Worm (Caenorhabditis elegans) whole organism, young adult: ENCODE results near the gene cut-3.

ENCODE experiments used
- B0019.2 ChIP-seq: fragments of 200-800 bp; sonication (Bioruptor generic); conservative IDR thresholded peaks from 2 replicates; pipeline ENCODE4 v1.3.6; 2022; ENCODE audit warnings: missing genetic modification reagents, missing genetic modification characterization, missing compliant biosample characterization
- F10E7.11 ChIP-seq: sonication (generic microtip); optimal IDR thresholded peaks from 2 replicates; lab custom pipeline; 2017; ENCODE audit warnings: mild to moderate bottlenecking, missing genetic modification characterization, moderate library complexity, missing compliant biosample characterization
- F39B2.1 ChIP-seq: fragments of 200-800 bp; sonication (Bioruptor generic); IDR thresholded peaks from 2 replicates; pipeline ENCODE4 v1.3.6; 2022; ENCODE audit warnings: missing genetic modification reagents, missing genetic modification characterization, missing compliant biosample characterization
- F49E8.2 ChIP-seq: sonication (generic microtip); optimal IDR thresholded peaks from 3 replicates; lab custom pipeline; 2017; ENCODE audit warnings: missing genetic modification characterization, mild to moderate bottlenecking, missing compliant biosample characterization, antibody characterized with exemption, moderate library complexity; ENCODE audit not compliant: insufficient read depth
- F55B11.4 ChIP-seq: sonication (generic microtip); optimal IDR thresholded peaks from 2 replicates; lab custom pipeline; 2016; ENCODE audit warnings: missing compliant biosample characterization, missing genetic modification characterization, borderline replicate concordance; ENCODE audit not compliant: insufficient read depth
- T26A5.8 ChIP-seq: sonication (generic microtip); optimal IDR thresholded peaks from 2 replicates; lab custom pipeline; 2016; ENCODE audit warnings: missing genetic modification characterization, missing compliant biosample characterization
- Y56A3A.18 ChIP-seq: fragments of 200-800 bp; sonication (Bioruptor generic); IDR thresholded peaks from 2 replicates; pipeline ENCODE4 v1.3.6; 2022; ENCODE audit warnings: missing genetic modification reagents, missing genetic modification characterization, missing compliant biosample characterization
- aptf-2 ChIP-seq: fragments of 200-800 bp; sonication (Bioruptor generic); conservative IDR thresholded peaks from 2 replicates; pipeline ENCODE4 v1.3.6; 2022; ENCODE audit warnings: missing genetic modification reagents, missing genetic modification characterization, missing compliant biosample characterization
- athp-1 ChIP-seq: sonication (generic microtip); optimal IDR thresholded peaks from 2 replicates; lab custom pipeline; 2017; ENCODE audit warnings: mild to moderate bottlenecking, missing genetic modification characterization, missing compliant biosample characterization
- bed-2 ChIP-seq: fragments of 200-800 bp; sonication (Bioruptor generic); IDR thresholded peaks from 2 replicates; pipeline ENCODE4 v1.3.6; 2022; ENCODE audit warnings: missing genetic modification reagents, missing genetic modification characterization, missing compliant biosample characterization
- cebp-1 ChIP-seq, 2 experiments: fragments of 200-800 bp in 1 of 2; sonication (Bioruptor generic) in 1 of 2; sonication (generic microtip) in 1 of 2; IDR thresholded peaks in 1 of 2; optimal IDR thresholded peaks in 1 of 2; 2 replicates each; pipeline versions ENCODE4 v1.3.6 to Lab custom; 2017 to 2022; ENCODE audit warnings: missing compliant biosample characterization in 2 of 2, missing genetic modification characterization in 2 of 2, mild to moderate bottlenecking in 1 of 2, missing genetic modification reagents in 1 of 2, moderate library complexity in 1 of 2
- cebp-2 ChIP-seq: fragments of 200-800 bp; sonication (Bioruptor generic); IDR thresholded peaks from 2 replicates; pipeline ENCODE4 v1.3.6; 2022; ENCODE audit warnings: missing genetic modification characterization, missing compliant biosample characterization
- ceh-58 ChIP-seq: fragments of 200-800 bp; sonication (Bioruptor generic); IDR thresholded peaks from 2 replicates; pipeline ENCODE4 v1.3.6; 2022; ENCODE audit warnings: missing genetic modification characterization, missing compliant biosample characterization
- chd-7 ChIP-seq: sonication (generic microtip); optimal IDR thresholded peaks from 2 replicates; lab custom pipeline; 2016; ENCODE audit warnings: mild to moderate bottlenecking, missing genetic modification characterization, moderate library complexity, missing compliant biosample characterization
- dox-1 ChIP-seq: fragments of 200-800 bp; sonication (Bioruptor generic); IDR thresholded peaks from 2 replicates; pipeline ENCODE4 v1.3.6; 2022; ENCODE audit warnings: missing genetic modification reagents, missing genetic modification characterization, missing compliant biosample characterization
- efl-1 ChIP-seq: fragments of 150-350 bp; optimal IDR thresholded peaks from 2 replicates; lab custom pipeline; 2014; ENCODE audit warnings: missing biosample characterization, missing genetic modification reagents, missing genetic modification characterization
- hmg-1.2 ChIP-seq: fragments of 200-800 bp; sonication (Bioruptor generic); IDR thresholded peaks from 2 replicates; pipeline ENCODE4 v1.3.6; 2022; ENCODE audit warnings: missing genetic modification reagents, missing genetic modification characterization, missing compliant biosample characterization
- hmg-20 ChIP-seq: fragments of 200-800 bp; sonication (Bioruptor generic); IDR thresholded peaks from 2 replicates; pipeline ENCODE4 v1.3.6; 2022; ENCODE audit warnings: missing genetic modification reagents, missing genetic modification characterization, missing compliant biosample characterization
- hsf-1 ChIP-seq: fragments of 200-800 bp; sonication (Bioruptor generic); IDR thresholded peaks from 2 replicates; pipeline ENCODE4 v1.3.6; 2022; ENCODE audit warnings: missing genetic modification reagents, missing genetic modification characterization, missing compliant biosample characterization
- lag-1 ChIP-seq: fragments of 200-800 bp; sonication (Bioruptor generic); IDR thresholded peaks from 2 replicates; pipeline ENCODE4 v1.3.6; 2022; ENCODE audit warnings: missing genetic modification reagents, missing genetic modification characterization, missing compliant biosample characterization
- let-607 ChIP-seq, 2 experiments: fragments of 200-800 bp in 1 of 2; sonication (Bioruptor generic) in 1 of 2; sonication (generic microtip) in 1 of 2; optimal IDR thresholded peaks; 2 replicates each; lab custom pipeline; 2016 to 2018; ENCODE audit warnings: mild to moderate bottlenecking in 2 of 2, missing compliant biosample characterization in 2 of 2, missing genetic modification characterization in 2 of 2, moderate library complexity in 2 of 2, missing genotype in 1 of 2
- lsl-1 ChIP-seq: fragments of 200-800 bp; sonication (Bioruptor generic); optimal IDR thresholded peaks from 2 replicates; lab custom pipeline; 2018; ENCODE audit warnings: mild to moderate bottlenecking, missing genetic modification characterization, moderate library complexity, missing compliant biosample characterization
- madf-3 ChIP-seq: fragments of 200-800 bp; sonication (Bioruptor generic); IDR thresholded peaks from 2 replicates; pipeline ENCODE4 v1.3.6; 2022; ENCODE audit warnings: missing genetic modification reagents, missing genetic modification characterization, missing compliant biosample characterization
- madf-8 ChIP-seq: fragments of 200-800 bp; sonication (Bioruptor generic); conservative IDR thresholded peaks from 2 replicates; pipeline ENCODE4 v1.3.6; 2022; ENCODE audit warnings: missing genetic modification reagents, missing genetic modification characterization, missing compliant biosample characterization
- mel-28 ChIP-seq: sonication (generic microtip); optimal IDR thresholded peaks from 2 replicates; lab custom pipeline; 2016; ENCODE audit warnings: borderline replicate concordance, mild to moderate bottlenecking, missing genetic modification characterization, missing compliant biosample characterization
- mes-4 ChIP-seq: sonication (generic microtip); optimal IDR thresholded peaks from 2 replicates; lab custom pipeline; 2016; ENCODE audit warnings: missing genotype, missing genetic modification characterization, missing compliant biosample characterization
- mxl-1 ChIP-seq: sonication (generic microtip); optimal IDR thresholded peaks from 2 replicates; lab custom pipeline; 2016; ENCODE audit warnings: missing genetic modification characterization, missing compliant biosample characterization
- nhr-179 ChIP-seq: sonication (generic microtip); optimal IDR thresholded peaks from 2 replicates; lab custom pipeline; 2016; ENCODE audit warnings: mild to moderate bottlenecking, missing genetic modification characterization, missing compliant biosample characterization
- nhr-80 ChIP-seq: sonication (generic microtip); optimal IDR thresholded peaks from 2 replicates; lab custom pipeline; 2016; ENCODE audit warnings: missing genetic modification characterization, missing compliant biosample characterization
- nhr-90 ChIP-seq: sonication (generic microtip); optimal IDR thresholded peaks from 2 replicates; lab custom pipeline; 2016; ENCODE audit warnings: missing genotype, mild to moderate bottlenecking, missing genetic modification characterization, missing compliant biosample characterization
- rcor-1 ChIP-seq: fragments of 200-800 bp; sonication (Bioruptor generic); IDR thresholded peaks from 2 replicates; pipeline ENCODE4 v1.3.6; 2022; ENCODE audit warnings: missing genetic modification reagents, missing genetic modification characterization, missing compliant biosample characterization
- repo-1 ChIP-seq: sonication (generic microtip); optimal IDR thresholded peaks from 2 replicates; lab custom pipeline; 2017; ENCODE audit warnings: mild to moderate bottlenecking, missing genetic modification characterization, missing compliant biosample characterization
- rpc-1 ChIP-seq, 2 experiments: fragments of 150-350 bp in 1 of 2; sonication (generic microtip) in 1 of 2; optimal IDR thresholded peaks; 2 replicates each; lab custom pipeline; 2014 to 2018; ENCODE audit warnings: missing biosample characterization in 1 of 2, missing genetic modification characterization in 1 of 2, missing genetic modification reagents in 1 of 2, missing genotype in 1 of 2
- sdz-38 ChIP-seq: sonication (generic microtip); optimal IDR thresholded peaks from 2 replicates; lab custom pipeline; 2016; ENCODE audit warnings: missing genotype, missing genetic modification characterization, missing compliant biosample characterization
- snpc-1.3 ChIP-seq: sonication (generic microtip); optimal IDR thresholded peaks from 2 replicates; lab custom pipeline; 2017; ENCODE audit warnings: missing genetic modification characterization, mild to moderate bottlenecking, missing compliant biosample characterization, antibody characterized with exemption, moderate library complexity, missing genotype, missing genetic modification reagents; ENCODE audit not compliant: insufficient read depth
- unc-62 ChIP-seq: fragments of 150-350 bp; optimal IDR thresholded peaks from 2 replicates; lab custom pipeline; 2014; ENCODE audit warnings: missing biosample characterization, missing genetic modification reagents, missing genetic modification characterization
- ztf-26 ChIP-seq: sonication (generic microtip); optimal IDR thresholded peaks from 2 replicates; lab custom pipeline; 2017; ENCODE audit warnings: missing genetic modification characterization, missing compliant biosample characterization
- ztf-28 ChIP-seq: fragments of 200-800 bp; sonication (Bioruptor generic); IDR thresholded peaks from 2 replicates; pipeline ENCODE4 v1.3.6; 2022; ENCODE audit warnings: missing genetic modification reagents, missing genetic modification characterization, missing compliant biosample characterization

Gene cut-3

DNA sequence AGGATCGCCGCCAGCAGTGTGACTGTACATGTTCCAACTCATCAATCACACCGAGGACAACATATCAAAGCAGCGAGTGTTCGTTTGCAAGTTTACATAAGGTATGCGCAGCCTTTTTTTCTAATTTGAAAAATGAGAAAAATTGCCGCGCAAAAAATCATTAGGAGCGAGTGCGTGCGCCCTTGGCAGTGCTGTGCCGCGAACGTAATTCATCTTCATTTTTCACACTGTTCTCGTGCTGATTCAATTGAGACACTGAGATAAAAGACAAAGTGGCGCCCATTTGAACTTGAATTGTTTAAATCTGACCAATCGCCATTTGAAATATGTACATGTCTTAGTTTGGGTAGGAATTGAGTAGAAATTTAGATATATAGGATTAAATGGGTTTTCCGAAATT lies 37.1 kb downstream of the cut-3 start:
- TF ChIP-seq hmg-1.2 (GFP tag; lab: Robert Waterston, UW) (no peak), nhr-90 (tag; lab: Kevin White, UChicago) (no peak)
- TF ChIP-seq, all 124 proteins: peak for 0

- no peak for TF ChIP-seq mes-4 (tag; lab: Kevin White, UChicago)
- no peak for TF ChIP-seq Y56A3A.18
- no peak for TF ChIP-seq lsl-1 (GFP tag; lab: Kevin White, UChicago)
- no peak for TF ChIP-seq hsf-1 (GFP tag; lab: Robert Waterston, UW)
- no peak for TF ChIP-seq bed-2 (GFP tag; lab: Robert Waterston, UW)
- no peak for TF ChIP-seq repo-1 (tag; lab: Kevin White, UChicago)
Measured at ce11 chrII:8407491-8407890, 39.1 kb downstream of the cut-3 start, which contains the start of gene sra-13. Gene sra-13, plus strand, starts transcription at chrII:8407685.

DNA sequence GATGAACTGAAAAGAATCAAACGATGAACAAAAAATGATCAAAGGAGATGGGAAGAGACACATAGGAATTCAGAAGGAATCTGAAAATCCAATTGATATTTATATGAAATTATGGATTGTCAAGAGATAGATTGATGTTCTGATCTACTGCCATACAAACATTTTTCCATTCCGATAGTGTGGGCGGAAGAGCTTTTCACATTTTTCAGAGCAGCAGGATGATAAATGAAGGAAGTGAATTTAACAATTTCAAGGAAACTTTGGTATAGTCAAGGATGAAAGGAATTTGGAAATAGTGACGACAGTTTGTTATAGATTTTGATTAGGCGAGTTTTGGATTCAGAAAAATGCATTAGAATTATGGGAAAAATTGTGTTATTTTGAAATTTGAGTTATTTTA lies 41.3 kb downstream of the cut-3 start, which contains the start of gene ubc-24:
TSS of gene ubc-24 (plus strand) at position 301 of the 400 bp plus-strand sequence.
- no peak for TF ChIP-seq hmg-1.2 (GFP tag; lab: Robert Waterston, UW)
- no peak for TF ChIP-seq madf-8 (GFP tag; lab: Robert Waterston, UW)
- TF ChIP-seq ceh-58 (GFP tag; lab: Robert Waterston, UW) = no peak
- TF ChIP-seq B0019.2 = no peak
- no peak for TF ChIP-seq rcor-1
- no peak for TF ChIP-seq ztf-28 (GFP tag; lab: Robert Waterston, UW)
- no peak for TF ChIP-seq mxl-1 (tag; lab: Kevin White, UChicago)
- TF ChIP-seq dox-1 (GFP tag; lab: Robert Waterston, UW) = no peak

ce11 chrII:8404748-8405147 lies 41.9 kb downstream of the cut-3 start, which contains the start of gene skpo-1:
Gene skpo-1, minus strand, starts transcription at chrII:8404848.
- no peak for TF ChIP-seq F55B11.4 (tag; lab: Kevin White, UChicago)
- no peak for TF ChIP-seq T26A5.8 (tag; lab: Kevin White, UChicago)
- TF ChIP-seq athp-1 (tag; lab: Kevin White, UChicago) = no peak
- TF ChIP-seq F49E8.2 (tag; lab: Kevin White, UChicago) = no peak
- TF ChIP-seq dox-1 (GFP tag; lab: Robert Waterston, UW) = no peak
- no peak for TF ChIP-seq hmg-20 (GFP tag; lab: Robert Waterston, UW)
- no peak for TF ChIP-seq madf-8 (GFP tag; lab: Robert Waterston, UW)
- TF ChIP-seq F39B2.1 (GFP tag; lab: Robert Waterston, UW) = no peak
- TF ChIP-seq let-607 (tag; optimal IDR thresholded peaks at IDR 0.05; lab: Kevin White, UChicago) = no peak
- TF ChIP-seq aptf-2 (GFP tag; lab: Robert Waterston, UW) = no peak

- TF ChIP-seq nhr-80 (tag; lab: Kevin White, UChicago) (peak; percentile 73), unc-62 (GFP tag; lab: Kevin White, UChicago) (peak; percentile 92), let-607 (tag; optimal IDR thresholded peaks at IDR 0.05; lab: Kevin White, UChicago) (peak in 1 of 2 experiments; percentile 59), hmg-20 (GFP tag; lab: Robert Waterston, UW) (no peak)
Measured at ce11 chrII:8399997-8400396, 46.6 kb downstream of the cut-3 start.

ce11 chrII:8399064-8399463 lies 47.6 kb downstream of the cut-3 start, which contains the start of gene dod-23:
Gene dod-23, minus strand, starts transcription at chrII:8399164.
- TF ChIP-seq efl-1 (GFP tag; lab: Kevin White, UChicago) (no peak), ztf-26 (tag; lab: Kevin White, UChicago) (no peak), Y56A3A.18 (no peak), nhr-179 (tag; lab: Kevin White, UChicago) (no peak), snpc-1.3 (tag; lab: Kevin White, UChicago) (no peak), chd-7 (tag; lab: Kevin White, UChicago) (no peak), rpc-1 (optimal IDR thresholded peaks at IDR 0.05; lab: Kevin White, UChicago) (no peak), rpc-1 (tag; optimal IDR thresholded peaks at IDR 0.05; lab: Kevin White, UChicago) (no peak), cebp-2 (no peak), nhr-90 (tag; lab: Kevin White, UChicago) (no peak), lag-1 (GFP tag; lab: Robert Waterston, UW) (no peak), madf-3 (GFP tag; lab: Robert Waterston, UW) (no peak), cebp-1 (GFP tag; IDR thresholded peaks at IDR 0.05; lab: Robert Waterston, UW) (no peak), cebp-1 (tag; optimal IDR thresholded peaks at IDR 0.05; lab: Kevin White, UChicago) (no peak), F10E7.11 (tag; lab: Kevin White, UChicago) (no peak), madf-8 (GFP tag; lab: Robert Waterston, UW) (no peak), repo-1 (tag; lab: Kevin White, UChicago) (no peak), hmg-1.2 (GFP tag; lab: Robert Waterston, UW) (no peak), mel-28 (tag; lab: Kevin White, UChicago) (no peak), sdz-38 (tag; lab: Kevin White, UChicago) (no peak)
